Worm (Caenorhabditis elegans) whole organism, L1 larva: Measurements from ENCODE around the gene K10B3.5.

ENCODE experiments used
- fos-1 ChIP-seq: fragments of 150-350 bp; optimal IDR thresholded peaks from 2 replicates; lab custom pipeline; 2014; ENCODE audit warnings: missing biosample characterization, missing genetic modification characterization
- unc-130 ChIP-seq: fragments of 150-350 bp; optimal IDR thresholded peaks from 2 replicates; lab custom pipeline; 2017; ENCODE audit warnings: missing biosample characterization, missing genetic modification characterization, inconsistent platforms

ce11 chrX:3118596-3119287 is 12.5 kb upstream of the K10B3.5 start:
- TF ChIP-seq fos-1 (tag; lab: Kevin White, UChicago) (no peak), unc-130 (no peak)
